Worm (Caenorhabditis elegans) whole organism, L3 larva: ENCODE results near the gene srh-234.

Source experiments
- elt-3 ChIP-seq, 3 experiments: fragments of 150-350 bp in 1 of 3; sonication (generic microtip) in 2 of 3; optimal IDR thresholded peaks; 2 replicates in 2 of 3; 4 replicates in 1 of 3; lab custom pipeline; 2014 to 2017; ENCODE audit warnings: missing biosample characterization in 3 of 3, missing genetic modification characterization in 3 of 3
- nhr-11 ChIP-seq: fragments of 150-350 bp; optimal IDR thresholded peaks from 2 replicates; lab custom pipeline; 2014; ENCODE audit warnings: missing biosample characterization, missing genetic modification characterization
- nhr-25 ChIP-seq: sonication (generic microtip); optimal IDR thresholded peaks from 2 replicates; lab custom pipeline; 2017; ENCODE audit warnings: missing biosample characterization, missing genetic modification characterization

DNA sequence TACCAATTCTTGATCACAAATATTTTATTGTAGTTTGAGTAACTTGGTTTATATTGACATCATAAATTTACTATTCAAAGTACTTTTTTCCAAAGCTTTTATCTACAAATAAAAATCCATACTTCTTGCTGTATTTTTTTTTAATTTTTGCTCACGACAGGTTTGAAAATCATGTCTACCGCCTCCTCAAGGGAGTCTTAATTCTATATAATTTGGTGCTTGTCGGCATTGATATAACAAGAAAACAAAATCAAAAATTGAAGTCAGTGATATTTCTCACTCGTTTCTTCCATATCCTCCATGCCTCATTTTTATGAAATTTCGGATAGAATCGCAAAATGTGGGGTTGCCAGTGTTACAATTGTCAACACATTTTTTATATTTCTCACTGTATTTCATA lies 6.2 kb downstream of the srh-234 start, which contains the start of gene str-47:
- TF ChIP-seq nhr-25: no peak
- TF ChIP-seq nhr-11: no peak
- no peak for TF ChIP-seq elt-3 (tag; optimal IDR thresholded peaks at IDR 0.05; lab: Kevin White, UChicago)
